Fruit fly (Drosophila melanogaster) whole organism: ENCODE results near the gene ZC3H3.

Source experiments
- CG8478 ChIP-seq: fragments of >200 bp; optimal IDR thresholded peaks from 2 replicates; lab custom pipeline; 2018; ENCODE audit warnings: inconsistent platforms
- pan ChIP-seq: fragments of >200 bp; optimal IDR thresholded peaks from 2 replicates; lab custom pipeline; 2017
- psq ChIP-seq: fragments of >200 bp; optimal IDR thresholded peaks from 2 replicates; lab custom pipeline; 2017
- usp ChIP-seq: fragments of >200 bp; optimal IDR thresholded peaks from 2 replicates; lab custom pipeline; 2017; ENCODE audit warnings: missing biosample characterization, missing genetic modification characterization, mixed read lengths

DNA sequence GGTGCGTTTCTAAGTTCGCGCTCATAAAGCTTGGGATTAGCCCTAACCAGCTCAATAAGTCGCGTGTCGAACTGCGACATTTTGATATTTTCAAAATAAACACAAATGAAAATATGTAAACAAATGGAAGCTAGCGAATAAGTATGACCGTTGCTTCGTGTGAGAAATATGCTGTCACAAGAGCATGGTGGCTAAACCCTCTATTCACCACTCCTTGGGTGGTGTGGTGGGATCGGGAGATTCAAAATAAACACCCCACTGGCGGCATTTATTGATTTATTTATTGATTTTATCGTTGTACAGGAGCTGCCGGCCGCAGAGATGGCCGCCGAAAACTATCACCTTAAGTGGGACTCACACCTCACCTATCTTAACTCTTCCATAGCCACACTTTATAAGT, 5.2 kb upstream of the ZC3H3 start, which contains the start of gene CG6683:
- no peak for TF ChIP-seq CG8478
- TF ChIP-seq usp (GFP tag; lab: Kevin White, UChicago), result no peak
- TF ChIP-seq pan (lab: Kevin White, UChicago), result no peak
- no peak for TF ChIP-seq psq (lab: Kevin White, UChicago)
